Fruit fly (Drosophila melanogaster) whole organism, embryonic: Measurements from ENCODE around the gene CG11241.

Source experiments
- Atf3 ChIP-seq: fragments of 200-800 bp; sonication (Bioruptor generic); optimal IDR thresholded peaks from 3 replicates; lab custom pipeline; 2016; ENCODE audit warnings: missing biosample characterization, missing genetic modification characterization
- B-H1 ChIP-seq: fragments of 200-800 bp; sonication (Bioruptor generic); IDR thresholded peaks from 3 replicates; pipeline ENCODE4 v1.3.6; 2022; ENCODE audit warnings: missing biosample characterization, missing genetic modification characterization
- Bdp1 ChIP-seq: fragments of 200-800 bp; sonication (Bioruptor generic); optimal IDR thresholded peaks from 3 replicates; lab custom pipeline; 2016; ENCODE audit warnings: missing biosample characterization, missing genetic modification characterization
- Bgb ChIP-seq: fragments of 200-800 bp; sonication (Bioruptor generic); IDR thresholded peaks from 2 replicates; pipeline ENCODE4 v1.3.6; 2022; ENCODE audit warnings: missing biosample characterization, missing genetic modification characterization; ENCODE audit not compliant: partially characterized antibody
- CG11085 ChIP-seq: fragments of 200-800 bp; sonication (Bioruptor generic); IDR thresholded peaks from 2 replicates; pipeline ENCODE4 v1.3.6; 2022; ENCODE audit warnings: missing biosample characterization, missing genetic modification characterization
- CG11560 ChIP-seq: fragments of 200-800 bp; sonication (Bioruptor generic); IDR thresholded peaks from 3 replicates; pipeline ENCODE4 v1.3.6; 2022; ENCODE audit warnings: missing biosample characterization, missing genetic modification characterization
- CG11696 ChIP-seq: fragments of 200-800 bp; sonication (Bioruptor generic); IDR thresholded peaks from 2 replicates; pipeline ENCODE4 v1.3.6; 2022; ENCODE audit warnings: missing biosample characterization, missing genetic modification characterization
- CG12744 ChIP-seq: fragments of 200-800 bp; sonication (Bioruptor generic); optimal IDR thresholded peaks from 2 replicates; lab custom pipeline; 2016; ENCODE audit warnings: missing biosample characterization, missing genetic modification characterization
- CG1529 ChIP-seq: fragments of 200-800 bp; sonication (Bioruptor generic); optimal IDR thresholded peaks from 3 replicates; lab custom pipeline; 2018; ENCODE audit warnings: missing biosample characterization, missing genetic modification characterization
- CG15514 ChIP-seq: fragments of 200-800 bp; sonication (Bioruptor generic); optimal IDR thresholded peaks from 3 replicates; lab custom pipeline; 2017; ENCODE audit warnings: missing biosample characterization, missing genetic modification characterization, mild to moderate bottlenecking, moderate library complexity, missing genetic modification reagents
- CG18262 ChIP-seq: fragments of 200-800 bp; optimal IDR thresholded peaks from 3 replicates; lab custom pipeline; 2019; ENCODE audit warnings: missing biosample characterization, mild to moderate bottlenecking, missing genetic modification characterization, moderate library complexity
- CG18619 ChIP-seq: fragments of 200-800 bp; sonication (Bioruptor generic); optimal IDR thresholded peaks from 3 replicates; lab custom pipeline; 2017; ENCODE audit warnings: missing biosample characterization, mild to moderate bottlenecking, missing genetic modification characterization
- CG3407 ChIP-seq: fragments of 200-800 bp; sonication (Bioruptor generic); optimal IDR thresholded peaks from 2 replicates; lab custom pipeline; 2018; ENCODE audit warnings: missing biosample characterization, mild to moderate bottlenecking, missing genetic modification characterization
- CG4730 ChIP-seq: fragments of 200-800 bp; sonication (Bioruptor generic); IDR thresholded peaks from 2 replicates; pipeline ENCODE4 v1.3.6; 2022; ENCODE audit warnings: missing biosample characterization, missing genetic modification characterization
- CG5180 ChIP-seq: fragments of 200-800 bp; sonication (Bioruptor generic); optimal IDR thresholded peaks from 3 replicates; lab custom pipeline; 2017; ENCODE audit warnings: missing biosample characterization, missing genetic modification characterization, mild to moderate bottlenecking, moderate library complexity, missing genetic modification reagents
- CG6791 ChIP-seq: fragments of 200-800 bp; sonication (Bioruptor generic); IDR thresholded peaks from 3 replicates; pipeline ENCODE4 v1.3.6; 2022; ENCODE audit warnings: missing biosample characterization, missing genetic modification characterization; ENCODE audit not compliant: partially characterized antibody
- CG7928 ChIP-seq: fragments of 200-800 bp; sonication (Bioruptor generic); optimal IDR thresholded peaks from 2 replicates; lab custom pipeline; 2017; ENCODE audit warnings: missing biosample characterization, mild to moderate bottlenecking, missing genetic modification characterization
- CG8290 ChIP-seq, 3 experiments: fragments of 200-800 bp; sonication (Bioruptor generic); optimal IDR thresholded peaks; 2 replicates each; lab custom pipeline; 2016 to 2019; ENCODE audit warnings: missing biosample characterization in 3 of 3, missing genetic modification characterization in 3 of 3, mild to moderate bottlenecking in 2 of 3, moderate library complexity in 1 of 3
- CG8478 ChIP-seq: fragments of >200 bp; optimal IDR thresholded peaks from 2 replicates; lab custom pipeline; 2018
- CG8924 ChIP-seq: fragments of 200-800 bp; optimal IDR thresholded peaks from 3 replicates; lab custom pipeline; 2019; ENCODE audit warnings: missing biosample characterization, mild to moderate bottlenecking, missing genetic modification characterization, moderate library complexity
- CG8944 ChIP-seq: fragments of 200-800 bp; sonication (Bioruptor generic); optimal IDR thresholded peaks from 3 replicates; lab custom pipeline; 2016; ENCODE audit warnings: missing biosample characterization, missing genetic modification characterization
- CkIIα-i1 ChIP-seq: fragments of 200-800 bp; sonication (Bioruptor generic); IDR thresholded peaks from 2 replicates; pipeline ENCODE4 v1.3.6; 2022; ENCODE audit warnings: missing biosample characterization, missing genetic modification characterization
- D19B ChIP-seq: fragments of 200-800 bp; sonication (Bioruptor generic); optimal IDR thresholded peaks from 2 replicates; lab custom pipeline; 2017; ENCODE audit warnings: missing biosample characterization, mild to moderate bottlenecking, missing genetic modification characterization
- Hmx ChIP-seq: fragments of 200-800 bp; sonication (Bioruptor generic); optimal IDR thresholded peaks from 2 replicates; lab custom pipeline; 2016; ENCODE audit warnings: missing biosample characterization, missing genetic modification characterization
- Kr ChIP-seq: fragments of 200-800 bp; sonication (Bioruptor generic); optimal IDR thresholded peaks from 2 replicates; lab custom pipeline; 2017; ENCODE audit warnings: missing biosample characterization, mild to moderate bottlenecking, missing genetic modification characterization
- Lhr ChIP-seq: fragments of 200-800 bp; sonication (Bioruptor generic); optimal IDR thresholded peaks from 3 replicates; lab custom pipeline; 2017; ENCODE audit warnings: mild to moderate bottlenecking, missing biosample characterization, missing genetic modification reagents, missing genetic modification characterization
- NK7.1 ChIP-seq: fragments of 200-800 bp; sonication (Bioruptor generic); optimal IDR thresholded peaks from 3 replicates; lab custom pipeline; 2016; ENCODE audit warnings: missing biosample characterization, missing genetic modification characterization
- Opbp ChIP-seq: fragments of 200-800 bp; sonication (Bioruptor generic); IDR thresholded peaks from 3 replicates; pipeline ENCODE4 v1.3.6; 2022; ENCODE audit warnings: missing biosample characterization, missing genetic modification characterization; ENCODE audit not compliant: partially characterized antibody
- br ChIP-seq: fragments of >200 bp; optimal IDR thresholded peaks from 2 replicates; lab custom pipeline; 2017
- bsh ChIP-seq, 2 experiments: fragments of 200-800 bp; sonication (Bioruptor generic); optimal IDR thresholded peaks; 2 replicates each; lab custom pipeline; 2017 to 2018; ENCODE audit warnings: mild to moderate bottlenecking in 2 of 2, missing biosample characterization in 2 of 2, missing genetic modification characterization in 2 of 2, moderate library complexity in 1 of 2
- crol ChIP-seq: fragments of 200-800 bp; sonication (Bioruptor generic); IDR thresholded peaks from 2 replicates; pipeline ENCODE4 v1.3.6; 2022; ENCODE audit warnings: missing biosample characterization, missing genetic modification characterization
- cwo ChIP-seq: fragments of 200-800 bp; sonication (Bioruptor generic); optimal IDR thresholded peaks from 3 replicates; lab custom pipeline; 2017; ENCODE audit warnings: missing biosample characterization, missing genetic modification characterization, mild to moderate bottlenecking, moderate library complexity, missing genetic modification reagents
- dimm ChIP-seq: fragments of 200-800 bp; sonication (Bioruptor generic); IDR thresholded peaks from 2 replicates; pipeline ENCODE4 v1.3.6; 2022; ENCODE audit warnings: missing biosample characterization, missing genetic modification characterization
- eve ChIP-seq, 2 experiments: fragments of >200 bp; optimal IDR thresholded peaks; 2 replicates each; lab custom pipeline; 2017; ENCODE audit warnings: missing biosample characterization in 2 of 2, missing genetic modification characterization in 2 of 2
- gfzf ChIP-seq: fragments of 200-800 bp; sonication (Bioruptor generic); optimal IDR thresholded peaks from 2 replicates; lab custom pipeline; 2016; ENCODE audit warnings: missing biosample characterization, mild to moderate bottlenecking, missing genetic modification characterization, moderate library complexity
- hb ChIP-seq: fragments of 200-800 bp; sonication (Bioruptor generic); IDR thresholded peaks from 3 replicates; pipeline ENCODE4 v1.3.6; 2022; ENCODE audit warnings: missing biosample characterization, missing genetic modification characterization; ENCODE audit not compliant: partially characterized antibody
- nerfin-1 ChIP-seq: fragments of 200-800 bp; sonication (Bioruptor generic); optimal IDR thresholded peaks from 3 replicates; lab custom pipeline; 2019; ENCODE audit warnings: missing biosample characterization, mild to moderate bottlenecking, missing genetic modification characterization, moderate library complexity
- onecut ChIP-seq: fragments of 200-800 bp; sonication (Bioruptor generic); IDR thresholded peaks from 2 replicates; pipeline ENCODE4 v1.3.6; 2022; ENCODE audit warnings: missing biosample characterization, missing genetic modification characterization
- pan ChIP-seq, 4 experiments: fragments of >200 bp in 3 of 4; fragments of 200-800 bp in 1 of 4; sonication (Bioruptor generic) in 1 of 4; optimal IDR thresholded peaks in 3 of 4; IDR thresholded peaks in 1 of 4; 2 replicates each; pipeline versions ENCODE4 v1.3.6 to Lab custom; 2017 to 2022; ENCODE audit warnings: missing biosample characterization in 2 of 4, missing genetic modification characterization in 2 of 4, mixed read lengths in 1 of 4
- pb ChIP-seq: fragments of 200-800 bp; sonication (Bioruptor generic); optimal IDR thresholded peaks from 3 replicates; lab custom pipeline; 2016; ENCODE audit warnings: missing biosample characterization, missing genetic modification characterization
- prd ChIP-seq, 3 experiments: fragments of >200 bp in 2 of 3; fragments of 200-800 bp in 1 of 3; sonication (Bioruptor generic) in 1 of 3; optimal IDR thresholded peaks in 2 of 3; IDR thresholded peaks in 1 of 3; 2 replicates in 2 of 3; 3 replicates in 1 of 3; pipeline versions ENCODE4 v1.3.6 to Lab custom; 2017 to 2022; ENCODE audit warnings: missing biosample characterization in 1 of 3, missing genetic modification characterization in 1 of 3
- pum ChIP-seq: fragments of 200-800 bp; sonication (Bioruptor generic); optimal IDR thresholded peaks from 2 replicates; lab custom pipeline; 2016; ENCODE audit warnings: missing biosample characterization, missing genetic modification characterization
- schlank ChIP-seq: fragments of 200-800 bp; sonication (Bioruptor generic); optimal IDR thresholded peaks from 2 replicates; lab custom pipeline; 2018; ENCODE audit warnings: missing biosample characterization, mild to moderate bottlenecking, missing genetic modification characterization
- slbo ChIP-seq: fragments of 200-800 bp; sonication (Bioruptor generic); IDR thresholded peaks from 2 replicates; pipeline ENCODE4 v1.3.6; 2022; ENCODE audit warnings: missing biosample characterization, missing genetic modification characterization
- sna ChIP-seq: fragments of 200-800 bp; sonication (Bioruptor generic); IDR thresholded peaks from 2 replicates; pipeline ENCODE4 v1.3.6; 2022; ENCODE audit warnings: missing biosample characterization, missing genetic modification characterization; ENCODE audit not compliant: partially characterized antibody
- stwl ChIP-seq: fragments of 200-800 bp; sonication (Bioruptor generic); optimal IDR thresholded peaks from 3 replicates; lab custom pipeline; 2018; ENCODE audit warnings: missing biosample characterization, mild to moderate bottlenecking, missing genetic modification characterization, moderate library complexity
- tll ChIP-seq, 2 experiments: fragments of 200-800 bp in 1 of 2; fragments of >200 bp in 1 of 2; sonication (Bioruptor generic) in 1 of 2; optimal IDR thresholded peaks; 2 replicates each; lab custom pipeline; 2017 to 2019; ENCODE audit warnings: missing biosample characterization in 2 of 2, missing genetic modification characterization in 2 of 2, mild to moderate bottlenecking in 1 of 2, moderate library complexity in 1 of 2
- toy ChIP-seq: fragments of 200-800 bp; sonication (Bioruptor generic); IDR thresholded peaks from 2 replicates; pipeline ENCODE4 v1.3.6; 2022; ENCODE audit warnings: missing biosample characterization, missing genetic modification characterization
- trem ChIP-seq: fragments of 200-800 bp; optimal IDR thresholded peaks from 3 replicates; lab custom pipeline; 2019; ENCODE audit warnings: missing biosample characterization, mild to moderate bottlenecking, missing genetic modification characterization, moderate library complexity
- twi ChIP-seq: fragments of 200-800 bp; optimal IDR thresholded peaks from 2 replicates; lab custom pipeline; 2019; ENCODE audit warnings: missing biosample characterization, mild to moderate bottlenecking, missing genetic modification characterization, moderate library complexity

Gene CG11241

dm6 chr3L:22749147-22749550 is 10.9 kb upstream of the CG11241 start, which contains the start of gene SPoCk (continued):
- no peak for TF ChIP-seq pan (optimal IDR thresholded peaks at IDR 0.05; lab: Kevin White, UChicago)
- no peak for TF ChIP-seq pan (GFP tag; optimal IDR thresholded peaks at IDR 0.05 in 1 of 2, IDR thresholded peaks at IDR 0.05 in 1 of 2)
- no peak for TF ChIP-seq CG11560
- peak; percentile 52 for TF ChIP-seq CG15514 (GFP tag; lab: Kevin White, UChicago)
- TF ChIP-seq CG12744 (GFP tag; lab: Kevin White, UChicago): no peak
- no peak for TF ChIP-seq prd (optimal IDR thresholded peaks at IDR 0.05; lab: Kevin White, UChicago)
- TF ChIP-seq prd (GFP tag; IDR thresholded peaks at IDR 0.05; lab: Robert Waterston, UW): no peak
- TF ChIP-seq sna (GFP tag; lab: Robert Waterston, UW): no peak
- TF ChIP-seq CG8478 (lab: Kevin White, UChicago): no peak
- no peak for TF ChIP-seq dimm
- TF ChIP-seq B-H1: no peak
- no peak for TF ChIP-seq CG4730 (GFP tag; lab: Robert Waterston, UW)
- TF ChIP-seq CG7928: no peak
- no peak for TF ChIP-seq Hmx (GFP tag; lab: Kevin White, UChicago)
- no peak for TF ChIP-seq schlank
- TF ChIP-seq br (lab: Kevin White, UChicago): no peak
- TF ChIP-seq CG8290 (GFP tag; optimal IDR thresholded peaks at IDR 0.05; lab: Kevin White, UChicago): no peak
- peak in 1 of 2 experiments; percentile 24 for TF ChIP-seq CG8290 (tag; optimal IDR thresholded peaks at IDR 0.05; lab: Kevin White, UChicago)
- no peak for TF ChIP-seq CG11085
- TF ChIP-seq crol (GFP tag; lab: Robert Waterston, UW): no peak
- TF ChIP-seq onecut (GFP tag; lab: Robert Waterston, UW): peak; percentile 98
- TF ChIP-seq Lhr: peak; percentile 54
- no peak for TF ChIP-seq D19B (GFP tag; lab: Kevin White, UChicago)
- TF ChIP-seq slbo (GFP tag; lab: Robert Waterston, UW): no peak
- TF ChIP-seq toy (GFP tag; lab: Robert Waterston, UW): 0 out of 2 replicates have a peak, but pooled peaks have one; percentile 35
- peak; percentile 19 for TF ChIP-seq trem
- TF ChIP-seq eve (GFP tag; optimal IDR thresholded peaks at IDR 0.05; lab: Kevin White, UChicago): no peak
- TF ChIP-seq CG11696 (GFP tag; lab: Robert Waterston, UW): no peak
- TF ChIP-seq CG6791 (GFP tag; lab: Robert Waterston, UW): no peak
- TF ChIP-seq Opbp (GFP tag; lab: Robert Waterston, UW): 0 out of 3 replicates have a peak, but pooled peaks have one; percentile 22
- no peak for TF ChIP-seq CG8924 (tag; lab: Kevin White, UChicago)
- no peak for TF ChIP-seq CG18619 (GFP tag; lab: Kevin White, UChicago)
- peak; percentile 74 for TF ChIP-seq gfzf (GFP tag; lab: Kevin White, UChicago)
- TF ChIP-seq CG5180 (GFP tag; lab: Kevin White, UChicago): peak; percentile 97
- TF ChIP-seq cwo: no peak
- no peak for TF ChIP-seq CkIIα-i1 (GFP tag; lab: Robert Waterston, UW)
- TF ChIP-seq CG8944 (GFP tag; lab: Kevin White, UChicago): no peak
- TF ChIP-seq CG18262: no peak
- no peak for TF ChIP-seq bsh (GFP tag; optimal IDR thresholded peaks at IDR 0.05; lab: Kevin White, UChicago)
- no peak for TF ChIP-seq Bdp1
- TF ChIP-seq Atf3: no peak
- peak; percentile 36; the same call in 1 of the 2 replicates for TF ChIP-seq Bgb (GFP tag; lab: Robert Waterston, UW)
- no peak for TF ChIP-seq NK7.1 (GFP tag; lab: Kevin White, UChicago)
- TF ChIP-seq twi (tag; lab: Kevin White, UChicago): no peak
- peak; percentile 66 for TF ChIP-seq stwl
- no peak for TF ChIP-seq tll (GFP tag; optimal IDR thresholded peaks at IDR 0.05; lab: Kevin White, UChicago)
- no peak for TF ChIP-seq CG3407 (GFP tag; lab: Kevin White, UChicago)
- TF ChIP-seq hb: no peak
- TF ChIP-seq Kr: no peak
- no peak for TF ChIP-seq nerfin-1
- TF ChIP-seq pb (GFP tag; lab: Kevin White, UChicago): no peak
- TF ChIP-seq pum (GFP tag; lab: Kevin White, UChicago): no peak
- no peak for TF ChIP-seq CG1529
